Worm (Caenorhabditis elegans) whole organism, young adult: ENCODE results near the gene sprr-1.
A peak's percentile ranks its signal among the peaks of the same experiment; 100 is the strongest.

Source experiments
- B0035.1 ChIP-seq: sonication (generic microtip); optimal IDR thresholded peaks from 2 replicates; lab custom pipeline; 2016; ENCODE audit warnings: missing genetic modification characterization, mild to moderate bottlenecking, missing compliant biosample characterization, missing genotype, missing genetic modification reagents
- B0336.3 ChIP-seq: fragments of 200-800 bp; sonication (Bioruptor generic); IDR thresholded peaks from 2 replicates; pipeline ENCODE4 v1.3.6; 2022; ENCODE audit warnings: missing genetic modification characterization, missing compliant biosample characterization
- F33H1.4 ChIP-seq: fragments of 200-800 bp; sonication (Bioruptor generic); IDR thresholded peaks from 2 replicates; pipeline ENCODE4 v1.3.6; 2022; ENCODE audit warnings: missing genetic modification reagents, missing genetic modification characterization, missing compliant biosample characterization
- F39B2.1 ChIP-seq: fragments of 200-800 bp; sonication (Bioruptor generic); IDR thresholded peaks from 2 replicates; pipeline ENCODE4 v1.3.6; 2022; ENCODE audit warnings: missing genetic modification reagents, missing genetic modification characterization, missing compliant biosample characterization
- aptf-2 ChIP-seq: fragments of 200-800 bp; sonication (Bioruptor generic); conservative IDR thresholded peaks from 2 replicates; pipeline ENCODE4 v1.3.6; 2022; ENCODE audit warnings: missing genetic modification reagents, missing genetic modification characterization, missing compliant biosample characterization
- cebp-1 ChIP-seq, 2 experiments: fragments of 200-800 bp in 1 of 2; sonication (Bioruptor generic) in 1 of 2; sonication (generic microtip) in 1 of 2; IDR thresholded peaks in 1 of 2; optimal IDR thresholded peaks in 1 of 2; 2 replicates each; pipeline versions ENCODE4 v1.3.6 to Lab custom; 2017 to 2022; ENCODE audit warnings: missing compliant biosample characterization in 2 of 2, missing genetic modification characterization in 2 of 2, mild to moderate bottlenecking in 1 of 2, missing genetic modification reagents in 1 of 2, moderate library complexity in 1 of 2
- ceh-27 ChIP-seq: fragments of 200-800 bp; sonication (Bioruptor generic); optimal IDR thresholded peaks from 2 replicates; lab custom pipeline; 2018; ENCODE audit warnings: mild to moderate bottlenecking, missing genetic modification characterization, moderate library complexity, missing compliant biosample characterization
- ceh-40 ChIP-seq: fragments of 200-800 bp; sonication (Bioruptor generic); IDR thresholded peaks from 2 replicates; pipeline ENCODE4 v1.3.6; 2022; ENCODE audit warnings: missing genetic modification characterization, missing compliant biosample characterization
- die-1 ChIP-seq: sonication (generic microtip); optimal IDR thresholded peaks from 2 replicates; lab custom pipeline; 2016; ENCODE audit warnings: missing genotype, mild to moderate bottlenecking, missing genetic modification characterization, missing compliant biosample characterization
- dpff-1 ChIP-seq: sonication (generic microtip); optimal IDR thresholded peaks from 2 replicates; lab custom pipeline; 2017; ENCODE audit warnings: mild to moderate bottlenecking, missing genetic modification characterization, missing compliant biosample characterization
- egl-44 ChIP-seq: fragments of 200-800 bp; sonication (Bioruptor generic); IDR thresholded peaks from 2 replicates; pipeline ENCODE4 v1.3.6; 2022; ENCODE audit warnings: missing genetic modification reagents, missing genetic modification characterization, missing compliant biosample characterization
- egrh-3 ChIP-seq: fragments of 200-800 bp; sonication (Bioruptor generic); IDR thresholded peaks from 2 replicates; pipeline ENCODE4 v1.3.6; 2022; ENCODE audit warnings: missing genetic modification reagents, missing genetic modification characterization, missing compliant biosample characterization
- gei-17 ChIP-seq: fragments of 200-800 bp; sonication (Bioruptor generic); optimal IDR thresholded peaks from 2 replicates; lab custom pipeline; 2018; ENCODE audit warnings: mild to moderate bottlenecking, missing genetic modification characterization, missing compliant biosample characterization
- him-1 ChIP-seq: sonication (generic microtip); optimal IDR thresholded peaks from 2 replicates; lab custom pipeline; 2016; ENCODE audit warnings: missing genotype, missing genetic modification reagents, missing genetic modification characterization, missing compliant biosample characterization
- hlh-12 ChIP-seq: sonication (generic microtip); optimal IDR thresholded peaks from 2 replicates; lab custom pipeline; 2016; ENCODE audit warnings: missing genetic modification characterization, missing compliant biosample characterization
- hlh-26 ChIP-seq: fragments of 200-800 bp; sonication (Bioruptor generic); conservative IDR thresholded peaks from 2 replicates; pipeline ENCODE4 v1.3.6; 2022; ENCODE audit warnings: missing genetic modification reagents, missing genetic modification characterization, missing compliant biosample characterization
- hmg-1.2 ChIP-seq: fragments of 200-800 bp; sonication (Bioruptor generic); IDR thresholded peaks from 2 replicates; pipeline ENCODE4 v1.3.6; 2022; ENCODE audit warnings: missing genetic modification reagents, missing genetic modification characterization, missing compliant biosample characterization
- hrde-1 ChIP-seq: sonication (generic microtip); optimal IDR thresholded peaks from 2 replicates; lab custom pipeline; 2016; ENCODE audit warnings: missing genetic modification characterization, mild to moderate bottlenecking, missing compliant biosample characterization, moderate library complexity, missing genotype, missing genetic modification reagents, borderline replicate concordance
- hsf-1 ChIP-seq: fragments of 200-800 bp; sonication (Bioruptor generic); IDR thresholded peaks from 2 replicates; pipeline ENCODE4 v1.3.6; 2022; ENCODE audit warnings: missing genetic modification reagents, missing genetic modification characterization, missing compliant biosample characterization
- let-526 ChIP-seq: fragments of 200-800 bp; sonication (Bioruptor generic); IDR thresholded peaks from 2 replicates; pipeline ENCODE4 v1.3.6; 2022; ENCODE audit warnings: missing genetic modification reagents, missing genetic modification characterization, missing compliant biosample characterization
- lin-40 ChIP-seq: sonication (generic microtip); optimal IDR thresholded peaks from 2 replicates; lab custom pipeline; 2016; ENCODE audit warnings: missing genetic modification characterization, mild to moderate bottlenecking, missing compliant biosample characterization, missing genotype, missing genetic modification reagents
- lsl-1 ChIP-seq: fragments of 200-800 bp; sonication (Bioruptor generic); optimal IDR thresholded peaks from 2 replicates; lab custom pipeline; 2018; ENCODE audit warnings: mild to moderate bottlenecking, missing genetic modification characterization, moderate library complexity, missing compliant biosample characterization
- madf-10 ChIP-seq: sonication (generic microtip); optimal IDR thresholded peaks from 2 replicates; lab custom pipeline; 2016; ENCODE audit warnings: mild to moderate bottlenecking, missing genetic modification characterization, missing compliant biosample characterization
- madf-6 ChIP-seq: fragments of 200-800 bp; sonication (Bioruptor generic); IDR thresholded peaks from 2 replicates; pipeline ENCODE4 v1.3.6; 2022; ENCODE audit warnings: missing genetic modification reagents, missing genetic modification characterization, missing compliant biosample characterization
- madf-8 ChIP-seq: fragments of 200-800 bp; sonication (Bioruptor generic); conservative IDR thresholded peaks from 2 replicates; pipeline ENCODE4 v1.3.6; 2022; ENCODE audit warnings: missing genetic modification reagents, missing genetic modification characterization, missing compliant biosample characterization
- nfya-1 ChIP-seq: sonication (generic microtip); optimal IDR thresholded peaks from 2 replicates; lab custom pipeline; 2017; ENCODE audit warnings: antibody characterized with exemption, missing compliant biosample characterization, missing genetic modification characterization, borderline replicate concordance; ENCODE audit not compliant: insufficient read depth
- nfyb-1 ChIP-seq: fragments of 200-800 bp; sonication (Bioruptor generic); IDR thresholded peaks from 2 replicates; pipeline ENCODE4 v1.3.6; 2022; ENCODE audit warnings: missing genetic modification reagents, missing genetic modification characterization, missing compliant biosample characterization
- nhr-80 ChIP-seq: sonication (generic microtip); optimal IDR thresholded peaks from 2 replicates; lab custom pipeline; 2016; ENCODE audit warnings: missing genetic modification characterization, missing compliant biosample characterization
- pha-4 ChIP-seq: fragments of 150-350 bp; sonication (generic microtip); optimal IDR thresholded peaks from 2 replicates; lab custom pipeline; 2014; ENCODE audit warnings: missing biosample characterization, missing genetic modification reagents, missing genetic modification characterization
- rcor-1 ChIP-seq: fragments of 200-800 bp; sonication (Bioruptor generic); IDR thresholded peaks from 2 replicates; pipeline ENCODE4 v1.3.6; 2022; ENCODE audit warnings: missing genetic modification reagents, missing genetic modification characterization, missing compliant biosample characterization
- rec-8 ChIP-seq, 2 experiments: sonication (generic microtip); optimal IDR thresholded peaks; 2 replicates each; lab custom pipeline; 2016; ENCODE audit warnings: mild to moderate bottlenecking in 2 of 2, missing genetic modification characterization in 2 of 2, missing genetic modification reagents in 2 of 2, missing genotype in 2 of 2, missing biosample characterization in 1 of 2, missing compliant biosample characterization in 1 of 2, moderate library complexity in 1 of 2
- repo-1 ChIP-seq: sonication (generic microtip); optimal IDR thresholded peaks from 2 replicates; lab custom pipeline; 2017; ENCODE audit warnings: mild to moderate bottlenecking, missing genetic modification characterization, missing compliant biosample characterization
- snpc-3.4 ChIP-seq: sonication (generic microtip); optimal IDR thresholded peaks from 2 replicates; lab custom pipeline; 2017; ENCODE audit warnings: missing genetic modification characterization, mild to moderate bottlenecking, missing compliant biosample characterization, antibody characterized with exemption, moderate library complexity, missing genotype, missing genetic modification reagents
- snpc-4 ChIP-seq, 5 experiments: fragments of 150-350 bp in 1 of 5; sonication (generic microtip) in 4 of 5; optimal IDR thresholded peaks; 2 replicates each; lab custom pipeline; 2014 to 2018; ENCODE audit warnings: missing genetic modification characterization in 5 of 5, missing biosample characterization in 3 of 5, antibody characterized with exemption in 2 of 5, mild to moderate bottlenecking in 2 of 5, missing compliant biosample characterization in 2 of 5, missing genotype in 2 of 5, moderate library complexity in 2 of 5, missing genetic modification reagents in 1 of 5
- sptf-2 ChIP-seq: fragments of 200-800 bp; sonication (Bioruptor generic); optimal IDR thresholded peaks from 2 replicates; lab custom pipeline; 2018; ENCODE audit warnings: mild to moderate bottlenecking, missing genetic modification characterization, missing compliant biosample characterization
- tbp1 ChIP-seq: fragments of 200-800 bp; sonication (Bioruptor generic); optimal IDR thresholded peaks from 2 replicates; lab custom pipeline; 2018; ENCODE audit warnings: mild to moderate bottlenecking, missing genetic modification characterization, missing compliant biosample characterization
- tbx-9 ChIP-seq: sonication (generic microtip); optimal IDR thresholded peaks from 2 replicates; lab custom pipeline; 2016; ENCODE audit warnings: borderline replicate concordance, missing genetic modification characterization, inconsistent platforms, missing compliant biosample characterization
- unc-62 ChIP-seq: fragments of 150-350 bp; optimal IDR thresholded peaks from 2 replicates; lab custom pipeline; 2014; ENCODE audit warnings: missing biosample characterization, missing genetic modification reagents, missing genetic modification characterization
- zfh-2 ChIP-seq: fragments of 200-800 bp; sonication (Bioruptor generic); conservative IDR thresholded peaks from 2 replicates; pipeline ENCODE4 v1.3.6; 2022; ENCODE audit warnings: missing genetic modification reagents, missing genetic modification characterization, missing compliant biosample characterization
- ztf-26 ChIP-seq: sonication (generic microtip); optimal IDR thresholded peaks from 2 replicates; lab custom pipeline; 2017; ENCODE audit warnings: missing genetic modification characterization, missing compliant biosample characterization

The sprr-1 gene

DNA sequence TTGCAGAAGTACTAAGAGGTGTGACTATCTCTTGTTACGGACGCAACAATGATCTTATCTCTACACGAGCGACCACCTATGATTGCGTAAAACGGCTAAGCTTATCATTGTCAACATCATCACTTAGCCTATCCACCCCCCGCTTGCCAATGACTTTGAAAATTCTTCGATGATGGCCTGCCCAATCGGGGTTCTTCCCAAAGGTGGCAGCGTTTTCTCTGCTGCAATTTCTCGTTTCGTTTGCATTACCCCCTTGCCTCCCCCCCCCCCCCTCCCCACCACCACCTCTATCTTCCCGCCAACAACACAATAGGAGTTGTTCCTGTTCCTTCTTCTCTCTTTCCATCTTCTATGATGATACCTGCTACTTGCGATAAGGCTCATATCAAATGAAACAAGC lies 21.1 kb downstream of the sprr-1 start:
- TF ChIP-seq egrh-3 (peak; percentile 19; the same call in 1 of the 2 replicates), F33H1.4 (GFP tag; lab: Robert Waterston, UW) (no peak), hrde-1 (tag; lab: Kevin White, UChicago) (no peak), zfh-2 (GFP tag; lab: Robert Waterston, UW) (peak; percentile 51; the same call in 1 of the 2 replicates), hmg-1.2 (GFP tag; lab: Robert Waterston, UW) (0 out of 2 replicates have a peak, but pooled peaks have one; percentile 7)

DNA sequence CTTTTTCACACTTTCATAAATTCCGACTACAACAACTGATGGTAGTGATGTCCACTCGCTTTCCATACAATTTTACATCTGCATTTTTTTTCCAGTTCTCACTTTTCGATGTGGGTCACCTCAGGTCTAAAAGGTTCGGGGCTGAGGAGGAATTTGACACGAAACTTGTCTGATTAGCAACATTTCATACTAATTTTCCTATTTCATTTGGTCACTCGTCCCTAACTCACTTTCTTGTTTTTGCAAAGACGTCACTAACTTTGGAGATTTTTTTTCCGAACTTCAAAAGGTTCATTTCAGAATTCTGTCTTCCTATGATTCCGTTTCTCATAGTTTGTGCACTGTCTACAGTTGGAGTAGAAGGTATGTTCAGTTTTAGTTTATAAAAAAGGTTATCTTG lies 21.7 kb downstream of the sprr-1 start, which contains the start of gene H13N06.2:
H13N06.2 (plus strand) TSS at position 301 of the 400 bp plus-strand sequence.
- TF ChIP-seq lin-40 (tag; lab: Kevin White, UChicago) (no peak), aptf-2 (GFP tag; lab: Robert Waterston, UW) (no peak), F39B2.1 (GFP tag; lab: Robert Waterston, UW) (no peak), nhr-80 (no peak), snpc-4 (GFP tag; optimal IDR thresholded peaks at IDR 0.05; lab: Kevin White, UChicago) (no peak), snpc-4 (tag; optimal IDR thresholded peaks at IDR 0.05; lab: Kevin White, UChicago) (no peak), unc-62 (GFP tag; lab: Kevin White, UChicago) (no peak), hrde-1 (tag; lab: Kevin White, UChicago) (no peak), snpc-3.4 (tag; lab: Kevin White, UChicago) (no peak), nfya-1 (tag; lab: Kevin White, UChicago) (no peak), lsl-1 (no peak), hsf-1 (no peak), hlh-26 (GFP tag; lab: Robert Waterston, UW) (no peak), rec-8 (tag; optimal IDR thresholded peaks at IDR 0.05; lab: Kevin White, UChicago) (no peak), dpff-1 (tag; lab: Kevin White, UChicago) (no peak), let-526 (GFP tag; lab: Robert Waterston, UW) (no peak), madf-10 (no peak), ztf-26 (tag; lab: Kevin White, UChicago) (no peak), hlh-12 (no peak), tbx-9 (tag; lab: Kevin White, UChicago) (no peak), hmg-1.2 (GFP tag; lab: Robert Waterston, UW) (no peak)

DNA sequence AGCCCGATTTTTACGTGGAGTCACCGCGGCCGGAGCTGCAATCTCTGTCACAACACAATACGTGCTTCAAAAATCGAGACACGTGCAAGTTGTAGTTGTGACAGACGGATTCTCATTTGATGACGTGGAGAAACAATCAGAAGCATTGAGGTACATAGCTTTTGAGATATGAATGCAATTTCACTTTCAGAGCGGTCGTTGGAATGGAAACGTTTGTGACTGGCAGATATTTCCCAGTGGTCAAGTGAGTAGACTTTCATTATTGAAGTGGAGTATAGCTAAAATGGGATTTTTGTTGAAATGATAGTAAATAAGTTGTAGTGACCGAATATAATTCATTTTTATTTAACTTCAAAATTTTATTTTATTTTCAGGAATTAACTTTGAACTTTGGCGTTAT lies 25.0 kb downstream of the sprr-1 start:
- no peak for TF ChIP-seq rcor-1 (GFP tag; lab: Robert Waterston, UW)
- TF ChIP-seq egl-44 (GFP tag; lab: Robert Waterston, UW) = no peak
- no peak for TF ChIP-seq B0035.1 (tag; lab: Kevin White, UChicago)

DNA sequence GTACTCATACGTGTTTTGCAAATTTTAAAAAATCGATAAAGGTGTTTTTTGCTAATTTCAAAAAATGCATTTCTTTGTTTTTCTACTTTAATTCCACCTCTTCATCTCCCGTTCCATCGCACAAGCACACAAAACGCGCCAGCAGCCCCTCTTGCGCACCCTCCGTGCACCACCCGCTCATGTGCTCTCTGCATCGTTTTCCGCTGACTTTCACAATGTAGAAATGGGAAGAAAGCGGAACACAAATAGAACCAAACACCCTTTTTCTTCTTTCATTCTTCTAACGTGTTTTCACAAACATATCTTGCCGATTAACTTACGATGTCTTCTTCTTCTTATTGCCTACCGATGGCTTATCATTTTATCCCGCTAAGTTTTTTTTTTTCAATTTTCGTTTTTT lies 26.7 kb downstream of the sprr-1 start:
- TF ChIP-seq cebp-1 (GFP tag; IDR thresholded peaks at IDR 0.05; lab: Robert Waterston, UW) (peak; percentile 72; the same call in 1 of the 2 replicates), cebp-1 (tag; optimal IDR thresholded peaks at IDR 0.05; lab: Kevin White, UChicago) (peak; percentile 91), lin-40 (tag; lab: Kevin White, UChicago) (peak; percentile 87), tbp1 (peak; percentile 58), snpc-3.4 (tag; lab: Kevin White, UChicago) (no peak), madf-6 (GFP tag; lab: Robert Waterston, UW) (0 out of 2 replicates have a peak, but pooled peaks have one; percentile 21), repo-1 (tag; lab: Kevin White, UChicago) (peak; percentile 51), B0336.3 (GFP tag; lab: Robert Waterston, UW) (peak; percentile 49; the same call in 1 of the 2 replicates), him-1 (tag; lab: Kevin White, UChicago) (no peak), ceh-27 (GFP tag; lab: Kevin White, UChicago) (peak; percentile 59), zfh-2 (GFP tag; lab: Robert Waterston, UW) (peak; percentile 97), madf-8 (GFP tag; lab: Robert Waterston, UW) (no peak), ceh-40 (GFP tag; lab: Robert Waterston, UW) (0 out of 2 replicates have a peak, but pooled peaks have one; percentile 17), die-1 (peak; percentile 20), let-526 (GFP tag; lab: Robert Waterston, UW) (peak; percentile 75; the same call in 1 of the 2 replicates), sptf-2 (GFP tag; lab: Kevin White, UChicago) (peak; percentile 22), rcor-1 (GFP tag; lab: Robert Waterston, UW) (peak; percentile 60), nfyb-1 (GFP tag; lab: Robert Waterston, UW) (peak; percentile 78; the same call in 1 of the 2 replicates), tbx-9 (tag; lab: Kevin White, UChicago) (no peak), pha-4 (tag; lab: Kevin White, UChicago) (peak; percentile 55), gei-17 (peak; percentile 1)
